Worm (Caenorhabditis elegans) whole organism, midembryonic: ENCODE measurements around the gene F40H6.5.

Source experiments
- T22C8.4 ChIP-seq: fragments of 200-800 bp; sonication (Bioruptor generic); IDR thresholded peaks from 2 replicates; pipeline ENCODE4 v1.3.6; 2022; ENCODE audit warnings: missing genetic modification characterization, missing compliant biosample characterization
- cog-1 ChIP-seq: sonication (generic microtip); optimal IDR thresholded peaks from 2 replicates; lab custom pipeline; 2016; ENCODE audit warnings: missing genetic modification characterization, missing compliant biosample characterization
- flt-1 ChIP-seq: fragments of 200-800 bp; sonication (Bioruptor generic); IDR thresholded peaks from 2 replicates; pipeline ENCODE4 v1.3.6; 2022; ENCODE audit warnings: missing genetic modification characterization, missing compliant biosample characterization
- klf-2 ChIP-seq: fragments of 200-800 bp; sonication (Bioruptor generic); conservative IDR thresholded peaks from 2 replicates; pipeline ENCODE4 v1.3.6; 2022; ENCODE audit warnings: missing genetic modification reagents, missing genetic modification characterization, missing compliant biosample characterization
- ref-1 ChIP-seq: fragments of 200-800 bp; sonication (Bioruptor generic); conservative IDR thresholded peaks from 2 replicates; pipeline ENCODE4 v1.3.6; 2022; ENCODE audit warnings: missing genetic modification reagents, missing genetic modification characterization, missing compliant biosample characterization
- tab-1 ChIP-seq: fragments of 200-800 bp; sonication (Bioruptor generic); IDR thresholded peaks from 2 replicates; pipeline ENCODE4 v1.3.6; 2022; ENCODE audit warnings: missing genetic modification characterization, missing compliant biosample characterization
- ztf-23 ChIP-seq: fragments of 200-800 bp; sonication (Bioruptor generic); IDR thresholded peaks from 2 replicates; pipeline ENCODE4 v1.3.6; 2022; ENCODE audit warnings: missing genetic modification reagents, missing genetic modification characterization, missing compliant biosample characterization
- ztf-29 ChIP-seq: fragments of 200-800 bp; sonication (Bioruptor generic); IDR thresholded peaks from 2 replicates; pipeline ENCODE4 v1.3.6; 2022; ENCODE audit warnings: missing genetic modification reagents, missing genetic modification characterization, missing compliant biosample characterization

ce11 chrIII:6080263-6080662 is 24.7 kb upstream of the F40H6.5 start, which contains the start of gene attf-4:
- TF ChIP-seq T22C8.4 (GFP tag; lab: Robert Waterston, UW) (no peak), flt-1 (GFP tag; lab: Robert Waterston, UW) (no peak), cog-1 (no peak), tab-1 (no peak), klf-2 (GFP tag; lab: Robert Waterston, UW) (no peak), ref-1 (GFP tag; lab: Robert Waterston, UW) (no peak), ztf-23 (no peak), ztf-29 (GFP tag; lab: Robert Waterston, UW) (no peak)
